Worm (Caenorhabditis elegans) whole organism, late embryonic: ENCODE data around the gene T24C4.2.

Source experiments
- ceh-9 ChIP-seq: sonication (generic microtip); optimal IDR thresholded peaks from 2 replicates; lab custom pipeline; 2016; ENCODE audit warnings: mild to moderate bottlenecking, missing genetic modification characterization, inconsistent platforms, missing compliant biosample characterization
- nfya-1 ChIP-seq: sonication (generic microtip); optimal IDR thresholded peaks from 2 replicates; lab custom pipeline; 2017; ENCODE audit warnings: missing genetic modification characterization, mild to moderate bottlenecking, missing compliant biosample characterization, antibody characterized with exemption, moderate library complexity
- nhr-11 ChIP-seq: fragments of 150-350 bp; optimal IDR thresholded peaks from 2 replicates; lab custom pipeline; 2014; ENCODE audit warnings: missing biosample characterization, missing genetic modification characterization
- sox-4 ChIP-seq: sonication (generic microtip); optimal IDR thresholded peaks from 2 replicates; lab custom pipeline; 2017; ENCODE audit warnings: mild to moderate bottlenecking, missing genetic modification characterization, inconsistent platforms, missing compliant biosample characterization
- tbx-2 ChIP-seq: sonication (generic microtip); optimal IDR thresholded peaks from 2 replicates; lab custom pipeline; 2016; ENCODE audit warnings: missing genetic modification characterization, missing compliant biosample characterization

DNA sequence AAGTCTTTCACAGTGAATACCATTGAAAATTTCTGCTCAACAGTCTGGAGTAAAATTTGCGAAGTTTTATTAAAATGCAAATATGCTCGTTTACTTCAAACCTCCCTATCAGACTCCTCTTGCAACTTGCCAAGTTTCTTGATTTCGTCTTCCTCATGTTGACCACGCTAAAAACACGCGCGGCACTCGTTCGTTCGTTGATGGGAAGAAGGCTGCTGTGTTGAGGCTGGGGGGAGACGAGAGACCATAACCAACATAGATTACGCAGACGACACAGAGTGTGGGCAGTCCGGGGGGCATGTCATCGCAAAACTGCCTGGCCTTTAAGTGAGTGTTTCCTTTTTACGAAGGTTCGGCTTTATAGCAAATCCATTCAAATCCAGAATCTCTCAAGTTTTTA lies 25.8 kb downstream of the T24C4.2 start:
- no peak for TF ChIP-seq sox-4 (tag; lab: Kevin White, UChicago)
- TF ChIP-seq tbx-2: no peak
- TF ChIP-seq ceh-9 (tag; lab: Kevin White, UChicago): no peak
- TF ChIP-seq nfya-1 (tag; lab: Kevin White, UChicago): peak; percentile 31
- no peak for TF ChIP-seq nhr-11 (tag; lab: Kevin White, UChicago)
